Fruit fly (Drosophila melanogaster): ENCODE results near the gene Ziz.
A peak's percentile ranks its signal among the peaks of the same experiment; 100 is the strongest.

Gene Ziz

DNA sequence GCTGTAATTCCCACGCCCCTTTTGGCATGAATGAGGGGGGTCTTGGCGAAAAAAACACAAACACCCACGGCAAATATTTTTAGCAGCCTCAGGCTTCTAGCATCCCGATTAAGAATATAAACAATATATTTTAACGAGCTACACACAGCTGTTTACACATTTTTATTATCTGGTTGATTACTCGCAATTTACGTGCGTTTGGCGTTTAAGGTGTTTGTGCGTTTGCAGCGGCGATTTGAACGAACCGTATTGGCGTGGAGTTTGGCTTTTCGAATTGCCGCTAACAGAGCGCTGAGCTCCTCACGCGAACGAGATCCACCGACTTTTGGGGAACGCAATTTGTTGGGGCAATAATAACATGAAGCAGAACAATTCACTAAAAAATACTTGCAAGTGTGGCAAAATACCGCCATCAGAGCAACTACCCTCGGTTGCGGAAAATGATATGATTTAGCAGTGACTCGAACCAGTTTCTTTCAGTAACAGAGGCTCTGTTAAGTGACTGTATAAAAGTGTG is at the start of gene Ziz (continued):
- no peak for TF ChIP-seq Sox102F (GFP tag; optimal IDR thresholded peaks at IDR 0.05)
- TF ChIP-seq ase (GFP tag; IDR thresholded peaks at IDR 0.05): no peak
- no peak for TF ChIP-seq CG13775 (GFP tag; optimal IDR thresholded peaks at IDR 0.05)
- TF ChIP-seq slou (GFP tag; optimal IDR thresholded peaks at IDR 0.05): no peak
- peak; percentile 82 for TF ChIP-seq E2f2 (GFP tag; IDR thresholded peaks at IDR 0.05)
- TF ChIP-seq CG12155 (GFP tag; optimal IDR thresholded peaks at IDR 0.05): peak; percentile 33
- TF ChIP-seq CG14014 (GFP tag; IDR thresholded peaks at IDR 0.05): peak; percentile 58; the same call in 1 of the 2 replicates
- TF ChIP-seq zf30C (GFP tag; optimal IDR thresholded peaks at IDR 0.05): no peak
- TF ChIP-seq nau (GFP tag; optimal IDR thresholded peaks at IDR 0.05): no peak
- TF ChIP-seq CG7556 (GFP tag; optimal IDR thresholded peaks at IDR 0.05): no peak
- TF ChIP-seq CG43689 (GFP tag; IDR thresholded peaks at IDR 0.05): no peak
- no peak for TF ChIP-seq CG18599 (GFP tag; optimal IDR thresholded peaks at IDR 0.05)
- peak; percentile 2 for TF ChIP-seq exex (tag; optimal IDR thresholded peaks at IDR 0.05)
- TF ChIP-seq CG17612 (GFP tag; IDR thresholded peaks at IDR 0.05): no peak
- TF ChIP-seq sim (GFP tag; IDR thresholded peaks at IDR 0.05): no peak
- TF ChIP-seq fd102C (GFP tag; optimal IDR thresholded peaks at IDR 0.05): no peak
- TF ChIP-seq slbo (GFP tag; IDR thresholded peaks at IDR 0.05): peak; percentile 53
- no peak for TF ChIP-seq Hr39 (optimal IDR thresholded peaks at IDR 0.05)
- TF ChIP-seq Hmx (GFP tag; optimal IDR thresholded peaks at IDR 0.05): no peak
- TF ChIP-seq Nf-YB (GFP tag; optimal IDR thresholded peaks at IDR 0.05): peak; percentile 3
- TF ChIP-seq CTCF (GFP tag; optimal IDR thresholded peaks at IDR 0.05): peak; percentile 75
- TF ChIP-seq gcm2 (GFP tag; optimal IDR thresholded peaks at IDR 0.05): no peak
- no peak for TF ChIP-seq Hey (tag; optimal IDR thresholded peaks at IDR 0.05)
- TF ChIP-seq chif (GFP tag; optimal IDR thresholded peaks at IDR 0.05): no peak
- TF ChIP-seq Doc2 (GFP tag; IDR thresholded peaks at IDR 0.05): no peak
- peak; percentile 42 for TF ChIP-seq PHDP (tag; optimal IDR thresholded peaks at IDR 0.05)
- TF ChIP-seq Dip3 (GFP tag; optimal IDR thresholded peaks at IDR 0.05): no peak
- TF ChIP-seq CG13296 (GFP tag; optimal IDR thresholded peaks at IDR 0.05): peak; percentile 62
- peak; percentile 89 for TF ChIP-seq HmgZ (tag; optimal IDR thresholded peaks at IDR 0.05)
- TF ChIP-seq Pdp1 (GFP tag; optimal IDR thresholded peaks at IDR 0.05): peak in 1 of 2 experiments; percentile 72
- no peak for TF ChIP-seq CG31388 (GFP tag; optimal IDR thresholded peaks at IDR 0.05)
- no peak for TF ChIP-seq CG15696 (tag; optimal IDR thresholded peaks at IDR 0.05)
- TF ChIP-seq dpn (GFP tag; optimal IDR thresholded peaks at IDR 0.05): peak in 1 of 2 experiments; percentile 42
- TF ChIP-seq CG10431 (GFP tag; optimal IDR thresholded peaks at IDR 0.05): no peak
- TF ChIP-seq Atf6 (GFP tag; IDR thresholded peaks at IDR 0.05): peak; percentile 68
- TF ChIP-seq eve (GFP tag; optimal IDR thresholded peaks at IDR 0.05): no peak
- TF ChIP-seq CG10366 (GFP tag; IDR thresholded peaks at IDR 0.05): no peak
- TF ChIP-seq ara (GFP tag; IDR thresholded peaks at IDR 0.05): no peak
- TF ChIP-seq CG15011 (GFP tag; optimal IDR thresholded peaks at IDR 0.05): no peak
- peak; percentile 49 for TF ChIP-seq bigmax (GFP tag; optimal IDR thresholded peaks at IDR 0.05)
- TF ChIP-seq Awh (GFP tag; IDR thresholded peaks at IDR 0.05): peak; percentile 57; the same call in 1 of the 2 replicates
- no peak for TF ChIP-seq HmgD (GFP tag; optimal IDR thresholded peaks at IDR 0.05)
- TF ChIP-seq p53 (GFP tag; optimal IDR thresholded peaks at IDR 0.05): peak; percentile 55
- TF ChIP-seq prd (optimal IDR thresholded peaks at IDR 0.05): no peak
- TF ChIP-seq prd (GFP tag; IDR thresholded peaks at IDR 0.05): no peak
- TF ChIP-seq gsb (GFP tag; IDR thresholded peaks at IDR 0.05): no peak
- no peak for TF ChIP-seq Ravus (GFP tag; IDR thresholded peaks at IDR 0.05)
- peak in 1 of 2 experiments; percentile 30 for TF ChIP-seq bsh (GFP tag; optimal IDR thresholded peaks at IDR 0.05)
- peak; percentile 83; the same call in 1 of the 2 replicates for TF ChIP-seq rib (GFP tag; IDR thresholded peaks at IDR 0.05)
- TF ChIP-seq CG6272 (GFP tag; IDR thresholded peaks at IDR 0.05): 0 out of 2 replicates have a peak, but pooled peaks have one; percentile 8
- TF ChIP-seq usp (GFP tag; optimal IDR thresholded peaks at IDR 0.05): no peak
- no peak for TF ChIP-seq CG17359 (tag; optimal IDR thresholded peaks at IDR 0.05)
- TF ChIP-seq CG6175 (GFP tag; IDR thresholded peaks at IDR 0.05): no peak

All from whole organism, embryonic.